Fruit fly (Drosophila melanogaster) whole organism, adult: ENCODE data around the gene CG14142.

Source experiments
- CG12768 ChIP-seq: fragments of 200-800 bp; sonication (Bioruptor generic); optimal IDR thresholded peaks from 2 replicates; lab custom pipeline; 2017; ENCODE audit warnings: missing biosample characterization, missing genetic modification characterization, mild to moderate bottlenecking, moderate library complexity, missing genetic modification reagents
- CG14711 ChIP-seq: fragments of 200-800 bp; sonication (Bioruptor generic); optimal IDR thresholded peaks from 2 replicates; lab custom pipeline; 2018; ENCODE audit warnings: missing biosample characterization, mild to moderate bottlenecking, missing genetic modification characterization, moderate library complexity
- cnc ChIP-seq, 2 experiments: fragments of >200 bp; optimal IDR thresholded peaks; 2 replicates each; lab custom pipeline; 2017
- ovo ChIP-seq: fragments of 200-800 bp; sonication (Bioruptor generic); optimal IDR thresholded peaks from 2 replicates; lab custom pipeline; 2016; ENCODE audit warnings: missing biosample characterization, missing genetic modification characterization
- pad ChIP-seq: fragments of 200-800 bp; sonication (Bioruptor generic); optimal IDR thresholded peaks from 3 replicates; lab custom pipeline; 2017; ENCODE audit warnings: missing biosample characterization, missing genetic modification characterization, mild to moderate bottlenecking, moderate library complexity, missing genetic modification reagents
- tj ChIP-seq: fragments of 200-800 bp; sonication (Bioruptor generic); optimal IDR thresholded peaks from 3 replicates; lab custom pipeline; 2017; ENCODE audit warnings: missing biosample characterization, mild to moderate bottlenecking, missing genetic modification characterization, moderate library complexity

- no peak for TF ChIP-seq cnc (optimal IDR thresholded peaks at IDR 0.05; lab: Kevin White, UChicago)
- no peak for TF ChIP-seq ovo (GFP tag; lab: Kevin White, UChicago)
- TF ChIP-seq tj = no peak
- TF ChIP-seq CG14711 (tag; lab: Kevin White, UChicago) = no peak
- TF ChIP-seq pad (GFP tag; lab: Kevin White, UChicago) = no peak
- no peak for TF ChIP-seq CG12768 (GFP tag; lab: Kevin White, UChicago)
Observed at dm6 chr3L:11130535-11130934, 42.8 kb upstream of the CG14142 start, which contains the start of gene nol.
